Worm (Caenorhabditis elegans) whole organism, L3 larva: ENCODE results near the gene eif-2D.
A peak's percentile ranks its signal among the peaks of the same experiment; 100 is the strongest.

Experiments
- R02D3.7 ChIP-seq: fragments of 150-350 bp; optimal IDR thresholded peaks from 2 replicates; lab custom pipeline; 2014; ENCODE audit warnings: missing biosample characterization, missing genetic modification characterization
- ZK546.5 ChIP-seq: sonication (generic microtip); optimal IDR thresholded peaks from 2 replicates; lab custom pipeline; 2017; ENCODE audit warnings: missing biosample characterization, missing genetic modification characterization
- aly-2 ChIP-seq: fragments of 150-350 bp; optimal IDR thresholded peaks from 2 replicates; lab custom pipeline; 2014; ENCODE audit warnings: missing biosample characterization, missing genetic modification characterization
- ama-1 ChIP-seq: fragments of 150-350 bp; optimal IDR thresholded peaks from 2 replicates; lab custom pipeline; 2018
- ceh-16 ChIP-seq: sonication (generic microtip); optimal IDR thresholded peaks from 2 replicates; lab custom pipeline; 2017; ENCODE audit warnings: missing biosample characterization, missing genetic modification characterization
- ceh-28 ChIP-seq: fragments of 150-350 bp; optimal IDR thresholded peaks from 2 replicates; lab custom pipeline; 2014; ENCODE audit warnings: missing biosample characterization, missing genetic modification reagents, missing genetic modification characterization
- ceh-82 ChIP-seq: fragments of 150-350 bp; optimal IDR thresholded peaks from 2 replicates; lab custom pipeline; 2014; ENCODE audit warnings: missing biosample characterization, missing genetic modification characterization
- ceh-9 ChIP-seq: sonication (generic microtip); optimal IDR thresholded peaks from 2 replicates; lab custom pipeline; 2018; ENCODE audit warnings: missing biosample characterization, missing genetic modification characterization
- daf-12 ChIP-seq: fragments of 150-350 bp; optimal IDR thresholded peaks from 2 replicates; lab custom pipeline; 2014; ENCODE audit warnings: missing biosample characterization, missing genetic modification reagents, missing genetic modification characterization
- egl-27 ChIP-seq: sonication (generic microtip); optimal IDR thresholded peaks from 4 replicates; lab custom pipeline; 2017; ENCODE audit warnings: missing biosample characterization, missing genetic modification reagents, missing genetic modification characterization
- egl-5 ChIP-seq: fragments of 150-350 bp; optimal IDR thresholded peaks from 2 replicates; lab custom pipeline; 2017; ENCODE audit warnings: missing biosample characterization, missing genetic modification reagents, missing genetic modification characterization, inconsistent platforms
- elt-1 ChIP-seq: fragments of 150-350 bp; optimal IDR thresholded peaks from 2 replicates; lab custom pipeline; 2014; ENCODE audit warnings: missing biosample characterization, missing genetic modification characterization
- elt-2 ChIP-seq: sonication (generic microtip); optimal IDR thresholded peaks from 2 replicates; lab custom pipeline; 2016; ENCODE audit warnings: missing genetic modification reagents, mild to moderate bottlenecking, missing genetic modification characterization, missing compliant biosample characterization
- elt-3 ChIP-seq, 3 experiments: fragments of 150-350 bp in 1 of 3; sonication (generic microtip) in 2 of 3; optimal IDR thresholded peaks; 2 replicates in 2 of 3; 4 replicates in 1 of 3; lab custom pipeline; 2014 to 2017; ENCODE audit warnings: missing biosample characterization in 3 of 3, missing genetic modification characterization in 3 of 3
- eor-1 ChIP-seq, 2 experiments: fragments of 150-350 bp; optimal IDR thresholded peaks; 2 replicates each; lab custom pipeline; 2014 to 2018; ENCODE audit warnings: missing biosample characterization in 2 of 2, missing genetic modification characterization in 2 of 2
- fkh-10 ChIP-seq: sonication (generic microtip); optimal IDR thresholded peaks from 2 replicates; lab custom pipeline; 2017; ENCODE audit warnings: missing biosample characterization, missing genetic modification reagents, missing genetic modification characterization
- fkh-2 ChIP-seq: fragments of 150-350 bp; optimal IDR thresholded peaks from 2 replicates; lab custom pipeline; 2014; ENCODE audit warnings: missing biosample characterization, missing genetic modification reagents, missing genetic modification characterization
- fos-1 ChIP-seq: fragments of 150-350 bp; optimal IDR thresholded peaks from 2 replicates; lab custom pipeline; 2014; ENCODE audit warnings: missing biosample characterization, missing genetic modification characterization
- hmg-11 ChIP-seq: sonication (generic microtip); optimal IDR thresholded peaks from 2 replicates; lab custom pipeline; 2016; ENCODE audit warnings: missing genetic modification characterization, missing compliant biosample characterization
- jun-1 ChIP-seq: fragments of 150-350 bp; optimal IDR thresholded peaks from 2 replicates; lab custom pipeline; 2014; ENCODE audit warnings: missing biosample characterization, missing genetic modification reagents, missing genetic modification characterization
- lin-15B ChIP-seq: fragments of 150-350 bp; optimal IDR thresholded peaks from 2 replicates; lab custom pipeline; 2014; ENCODE audit warnings: missing biosample characterization, missing genetic modification characterization
- lin-39 ChIP-seq: fragments of 150-350 bp; optimal IDR thresholded peaks from 2 replicates; lab custom pipeline; 2018; ENCODE audit warnings: missing biosample characterization, missing genetic modification reagents, missing genetic modification characterization
- lsy-12 ChIP-seq: sonication (generic microtip); optimal IDR thresholded peaks from 2 replicates; lab custom pipeline; 2016; ENCODE audit warnings: mild to moderate bottlenecking, missing genetic modification characterization, missing compliant biosample characterization
- mdl-1 ChIP-seq: fragments of 150-350 bp; optimal IDR thresholded peaks from 2 replicates; lab custom pipeline; 2014; ENCODE audit warnings: missing biosample characterization, missing genetic modification characterization
- mml-1 ChIP-seq: fragments of 150-350 bp; sonication (generic microtip); optimal IDR thresholded peaks from 3 replicates; lab custom pipeline; 2014; ENCODE audit warnings: missing biosample characterization, missing genetic modification characterization
- nfya-1 ChIP-seq: sonication (generic microtip); optimal IDR thresholded peaks from 2 replicates; lab custom pipeline; 2017; ENCODE audit warnings: missing genetic modification characterization, mild to moderate bottlenecking, missing compliant biosample characterization, antibody characterized with exemption, moderate library complexity; ENCODE audit not compliant: insufficient read depth
- nhr-11 ChIP-seq: fragments of 150-350 bp; optimal IDR thresholded peaks from 2 replicates; lab custom pipeline; 2014; ENCODE audit warnings: missing biosample characterization, missing genetic modification characterization
- nhr-12 ChIP-seq: fragments of 150-350 bp; optimal IDR thresholded peaks from 2 replicates; lab custom pipeline; 2014; ENCODE audit warnings: missing biosample characterization, missing genetic modification characterization
- nhr-23 ChIP-seq: fragments of 150-350 bp; optimal IDR thresholded peaks from 2 replicates; lab custom pipeline; 2014; ENCODE audit warnings: missing biosample characterization, missing genetic modification reagents, missing genetic modification characterization
- nhr-237 ChIP-seq: fragments of 150-350 bp; optimal IDR thresholded peaks from 2 replicates; lab custom pipeline; 2014; ENCODE audit warnings: missing biosample characterization, missing genetic modification characterization
- nhr-25 ChIP-seq: sonication (generic microtip); optimal IDR thresholded peaks from 2 replicates; lab custom pipeline; 2017; ENCODE audit warnings: missing biosample characterization, missing genetic modification characterization
- nhr-28 ChIP-seq: fragments of 150-350 bp; optimal IDR thresholded peaks from 2 replicates; lab custom pipeline; 2014; ENCODE audit warnings: missing biosample characterization, missing genetic modification characterization
- nhr-43 ChIP-seq: sonication (generic microtip); optimal IDR thresholded peaks from 2 replicates; lab custom pipeline; 2016; ENCODE audit warnings: mild to moderate bottlenecking, missing genetic modification characterization, missing compliant biosample characterization; ENCODE audit not compliant: poor library complexity, severe bottlenecking
- nhr-67 ChIP-seq: fragments of 150-350 bp; optimal IDR thresholded peaks from 2 replicates; lab custom pipeline; 2014; ENCODE audit warnings: missing biosample characterization, missing genetic modification characterization
- nhr-76 ChIP-seq: fragments of 150-350 bp; sonication (generic microtip); optimal IDR thresholded peaks from 5 replicates; lab custom pipeline; 2014; ENCODE audit warnings: missing biosample characterization, missing genetic modification characterization
- nhr-77 ChIP-seq: fragments of 150-350 bp; optimal IDR thresholded peaks from 2 replicates; lab custom pipeline; 2014; ENCODE audit warnings: missing biosample characterization, missing genetic modification characterization
- pha-4 ChIP-seq: fragments of 150-350 bp; optimal IDR thresholded peaks from 2 replicates; lab custom pipeline; 2014; ENCODE audit warnings: missing biosample characterization, missing genetic modification reagents, missing genetic modification characterization
- pqm-1 ChIP-seq: fragments of 150-350 bp; optimal IDR thresholded peaks from 2 replicates; lab custom pipeline; 2017; ENCODE audit warnings: missing biosample characterization, missing genetic modification characterization, inconsistent platforms
- sea-2 ChIP-seq: fragments of 150-350 bp; sonication (generic microtip); optimal IDR thresholded peaks from 4 replicates; lab custom pipeline; 2014; ENCODE audit warnings: missing biosample characterization, missing genetic modification reagents, missing genetic modification characterization
- skn-1 ChIP-seq: fragments of 150-350 bp; optimal IDR thresholded peaks from 2 replicates; lab custom pipeline; 2014; ENCODE audit warnings: missing biosample characterization, missing genetic modification characterization
- snpc-4 ChIP-seq: fragments of 150-350 bp; optimal IDR thresholded peaks from 2 replicates; lab custom pipeline; 2014; ENCODE audit warnings: missing biosample characterization, missing genetic modification characterization
- tbx-2 ChIP-seq: sonication (generic microtip); optimal IDR thresholded peaks from 2 replicates; lab custom pipeline; 2016; ENCODE audit warnings: mild to moderate bottlenecking, missing genetic modification characterization, missing compliant biosample characterization
- unc-39 ChIP-seq: sonication (generic microtip); optimal IDR thresholded peaks from 4 replicates; lab custom pipeline; 2017; ENCODE audit warnings: missing biosample characterization, missing genetic modification characterization
- unc-62 ChIP-seq: fragments of 150-350 bp; sonication (generic microtip); optimal IDR thresholded peaks from 4 replicates; lab custom pipeline; 2014; ENCODE audit warnings: missing biosample characterization, missing genetic modification reagents, missing genetic modification characterization
- zag-1 ChIP-seq: fragments of 150-350 bp; optimal IDR thresholded peaks from 2 replicates; lab custom pipeline; 2014; ENCODE audit warnings: missing biosample characterization, missing genetic modification characterization
- ztf-11 ChIP-seq: fragments of 150-350 bp; optimal IDR thresholded peaks from 2 replicates; lab custom pipeline; 2014; ENCODE audit warnings: missing biosample characterization, missing genetic modification characterization
- ztf-4 ChIP-seq: fragments of 150-350 bp; optimal IDR thresholded peaks from 2 replicates; lab custom pipeline; 2014; ENCODE audit warnings: missing biosample characterization, missing genetic modification characterization

Gene eif-2D

DNA sequence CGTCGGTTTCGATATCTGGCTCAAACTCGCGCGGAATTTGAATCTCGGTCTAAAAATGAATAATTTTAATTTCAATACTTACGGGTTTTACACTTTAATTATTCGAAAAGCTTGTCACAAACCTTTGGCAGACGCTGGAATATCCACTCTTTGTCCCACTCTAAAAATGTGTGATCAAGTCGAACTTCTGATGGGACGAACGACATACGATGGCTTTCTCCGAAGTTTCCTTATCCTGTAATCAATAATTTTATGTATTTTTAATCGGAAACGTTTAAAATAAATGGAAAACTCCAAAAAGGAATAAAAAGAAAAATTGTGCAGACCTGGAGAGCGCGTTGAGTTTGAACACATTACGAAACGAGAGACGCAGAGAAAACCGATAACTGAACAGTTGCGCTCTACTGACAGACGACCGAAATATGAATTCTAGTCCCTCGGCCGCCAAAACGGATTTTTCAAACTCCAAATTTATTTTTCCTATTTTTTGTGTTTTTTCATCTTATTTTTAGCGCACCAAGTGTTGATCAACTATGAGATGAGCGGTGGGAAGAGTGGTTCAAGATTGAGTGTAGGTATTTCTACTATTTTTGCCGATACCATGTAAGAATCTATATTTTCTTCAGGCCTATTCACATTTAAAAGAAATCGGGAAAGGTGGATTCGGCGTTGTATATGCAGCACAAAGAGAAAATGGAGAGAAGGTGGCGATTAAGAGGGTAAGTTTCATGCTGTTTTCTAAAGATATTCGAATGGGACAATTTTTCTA is 42.1 kb upstream of the eif-2D start, which contains the start of the genes sam-4, F59E12.17 and zyg-1:
TSS of gene sam-4 (minus strand) at position 51 of the 769 bp plus-strand sequence.
TSS of gene F59E12.17 (minus strand) at position 235 of the 769 bp plus-strand sequence.
TSS of gene zyg-1 (plus strand) at position 513 of the 769 bp plus-strand sequence.
- TF ChIP-seq unc-39 (tag; lab: Kevin White, UChicago) = no peak
- TF ChIP-seq sea-2 (GFP tag; lab: Kevin White, UChicago) = no peak
- peak; percentile 87 for TF ChIP-seq pha-4
- TF ChIP-seq nhr-67 = no peak
- no peak for TF ChIP-seq R02D3.7 (tag; lab: Kevin White, UChicago)
- no peak for TF ChIP-seq aly-2 (tag; lab: Kevin White, UChicago)
- no peak for TF ChIP-seq nhr-77 (tag; lab: Kevin White, UChicago)
- no peak for TF ChIP-seq ceh-28 (tag; lab: Kevin White, UChicago)
- no peak for TF ChIP-seq ztf-11 (tag; lab: Kevin White, UChicago)
- peak; percentile 52 for TF ChIP-seq elt-2
- no peak for TF ChIP-seq tbx-2
- no peak for TF ChIP-seq fkh-2 (tag; lab: Kevin White, UChicago)
- TF ChIP-seq elt-3 (tag; optimal IDR thresholded peaks at IDR 0.05; lab: Kevin White, UChicago) = no peak
- TF ChIP-seq skn-1 (tag; lab: Kevin White, UChicago) = no peak
- peak; percentile 18 for TF ChIP-seq pqm-1 (tag; lab: Kevin White, UChicago)
- no peak for TF ChIP-seq mml-1 (tag; lab: Kevin White, UChicago)
- TF ChIP-seq elt-1 = no peak
- no peak for TF ChIP-seq lsy-12 (tag; lab: Kevin White, UChicago)
- no peak for TF ChIP-seq nhr-12 (tag; lab: Kevin White, UChicago)
- peak; percentile 95 for TF ChIP-seq lin-15B (tag; lab: Kevin White, UChicago)
- TF ChIP-seq nhr-25 (tag; lab: Kevin White, UChicago) = peak; percentile 51
- TF ChIP-seq ZK546.5 (tag; lab: Kevin White, UChicago) = no peak
- peak; percentile 90 for TF ChIP-seq nfya-1 (tag; lab: Kevin White, UChicago)
- TF ChIP-seq egl-27 (tag; lab: Kevin White, UChicago) = no peak
- TF ChIP-seq ceh-82 = no peak
- TF ChIP-seq egl-5 (tag; lab: Kevin White, UChicago) = peak; percentile 63
- no peak for TF ChIP-seq nhr-11 (tag; lab: Kevin White, UChicago)
- no peak for TF ChIP-seq fos-1 (tag; lab: Kevin White, UChicago)
- TF ChIP-seq eor-1 (tag; optimal IDR thresholded peaks at IDR 0.05; lab: Kevin White, UChicago) = no peak
- TF ChIP-seq unc-62 (GFP tag; lab: Kevin White, UChicago) = no peak
- TF ChIP-seq nhr-76 (tag; lab: Kevin White, UChicago) = no peak
- TF ChIP-seq ceh-9 = no peak
- no peak for TF ChIP-seq jun-1
- peak; percentile 6 for TF ChIP-seq nhr-43
- TF ChIP-seq ama-1 (lab: Kevin White, UChicago) = no peak
- no peak for TF ChIP-seq nhr-28 (tag; lab: Kevin White, UChicago)
- peak; percentile 74 for TF ChIP-seq lin-39 (tag; lab: Kevin White, UChicago)
- TF ChIP-seq snpc-4 (tag; lab: Kevin White, UChicago) = no peak
- TF ChIP-seq mdl-1 = no peak
- TF ChIP-seq nhr-23 (tag; lab: Kevin White, UChicago) = peak; percentile 17
- no peak for TF ChIP-seq ztf-4 (tag; lab: Kevin White, UChicago)
- no peak for TF ChIP-seq daf-12 (tag; lab: Kevin White, UChicago)
- TF ChIP-seq fkh-10 (GFP tag; lab: Kevin White, UChicago) = no peak
- no peak for TF ChIP-seq nhr-237 (tag; lab: Kevin White, UChicago)
- TF ChIP-seq zag-1 (tag; lab: Kevin White, UChicago) = no peak
- TF ChIP-seq ceh-16 (tag; lab: Kevin White, UChicago) = no peak
- peak; percentile 35 for TF ChIP-seq hmg-11 (tag; lab: Kevin White, UChicago)
